Worm (Caenorhabditis elegans) whole organism, L2 larva: Measurements from ENCODE around the gene D1086.12.

Experiments used
- nhr-23 ChIP-seq: fragments of 150-350 bp; optimal IDR thresholded peaks from 2 replicates; lab custom pipeline; 2014; ENCODE audit warnings: missing biosample characterization, missing genetic modification reagents, missing genetic modification characterization
- nhr-237 ChIP-seq: fragments of 150-350 bp; optimal IDR thresholded peaks from 2 replicates; lab custom pipeline; 2014; ENCODE audit warnings: missing biosample characterization, missing genetic modification characterization
- unc-62 ChIP-seq: fragments of 150-350 bp; optimal IDR thresholded peaks from 2 replicates; lab custom pipeline; 2014; ENCODE audit warnings: missing biosample characterization, missing genetic modification reagents, missing genetic modification characterization

DNA sequence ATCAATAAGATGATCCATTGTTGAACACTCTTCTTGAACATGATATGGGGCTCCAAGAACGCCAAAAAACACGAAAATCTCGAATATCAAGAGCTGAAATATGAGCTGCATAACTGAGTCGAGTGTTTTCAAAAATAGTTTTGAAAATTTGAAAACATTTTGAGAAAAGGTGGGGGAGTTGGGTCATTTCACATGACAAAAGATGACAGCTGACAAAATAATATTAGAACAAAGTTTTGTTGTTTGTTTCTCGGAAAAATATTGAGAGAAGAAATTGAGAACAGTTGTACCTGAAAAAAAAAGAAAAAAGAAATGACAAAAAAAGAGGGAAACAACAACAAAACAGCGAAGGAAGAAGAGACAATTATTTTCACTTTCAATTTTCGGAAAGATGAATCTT, 2.5 kb upstream of the D1086.12 start, which contains the start of the genes D1086.2 and D1086.1:
- TF ChIP-seq nhr-237 (tag; lab: Kevin White, UChicago) = no peak
- no peak for TF ChIP-seq nhr-23 (tag; lab: Kevin White, UChicago)
- TF ChIP-seq unc-62 = no peak
